Fruit fly (Drosophila melanogaster) whole organism, embryonic: ENCODE measurements around the gene CG46309.
A peak's percentile ranks its signal among the peaks of the same experiment; 100 is the strongest.

ENCODE experiments used
- Antp ChIP-seq: fragments of 200-800 bp; sonication (Bioruptor generic); optimal IDR thresholded peaks from 3 replicates; lab custom pipeline; 2016; ENCODE audit warnings: missing biosample characterization, missing genetic modification characterization
- Atf-2 ChIP-seq: fragments of 200-800 bp; sonication (Bioruptor generic); optimal IDR thresholded peaks from 2 replicates; lab custom pipeline; 2016; ENCODE audit warnings: missing biosample characterization, missing genetic modification characterization
- CG10147 ChIP-seq: fragments of 200-800 bp; sonication (Bioruptor generic); optimal IDR thresholded peaks from 2 replicates; lab custom pipeline; 2019; ENCODE audit warnings: missing biosample characterization, mild to moderate bottlenecking, missing genetic modification characterization, moderate library complexity
- CG11093 ChIP-seq: fragments of 200-800 bp; sonication (Bioruptor generic); IDR thresholded peaks from 3 replicates; pipeline ENCODE4 v1.3.6; 2022; ENCODE audit warnings: missing biosample characterization, missing genetic modification characterization
- CG12236 ChIP-seq: fragments of 200-800 bp; sonication (Bioruptor generic); optimal IDR thresholded peaks from 2 replicates; lab custom pipeline; 2016; ENCODE audit warnings: missing biosample characterization, missing genetic modification characterization
- CG15601 ChIP-seq: fragments of 200-800 bp; sonication (Bioruptor generic); optimal IDR thresholded peaks from 3 replicates; lab custom pipeline; 2019; ENCODE audit warnings: missing biosample characterization, mild to moderate bottlenecking, missing genetic modification characterization, moderate library complexity
- CG1647 ChIP-seq: fragments of 200-800 bp; sonication (Bioruptor generic); optimal IDR thresholded peaks from 3 replicates; lab custom pipeline; 2016; ENCODE audit warnings: missing biosample characterization, missing genetic modification characterization
- CG16863 ChIP-seq: fragments of 200-800 bp; sonication (Bioruptor generic); optimal IDR thresholded peaks from 3 replicates; lab custom pipeline; 2016; ENCODE audit warnings: missing biosample characterization, missing genetic modification characterization
- CG17568 ChIP-seq: fragments of 200-800 bp; sonication (Bioruptor generic); optimal IDR thresholded peaks from 2 replicates; lab custom pipeline; 2018; ENCODE audit warnings: missing biosample characterization, mild to moderate bottlenecking, missing genetic modification characterization, moderate library complexity
- CG2202 ChIP-seq: fragments of 200-800 bp; sonication (Bioruptor generic); optimal IDR thresholded peaks from 2 replicates; lab custom pipeline; 2018; ENCODE audit warnings: missing biosample characterization, mild to moderate bottlenecking, missing genetic modification characterization
- CG2712 ChIP-seq: fragments of 200-800 bp; optimal IDR thresholded peaks from 3 replicates; lab custom pipeline; 2019; ENCODE audit warnings: missing biosample characterization, mild to moderate bottlenecking, missing genetic modification characterization, moderate library complexity
- CG32767 ChIP-seq: fragments of 200-800 bp; sonication (Bioruptor generic); IDR thresholded peaks from 2 replicates; pipeline ENCODE4 v1.3.6; 2022; ENCODE audit warnings: missing biosample characterization, missing genetic modification characterization
- CG32772 ChIP-seq: fragments of 200-800 bp; sonication (Bioruptor generic); IDR thresholded peaks from 2 replicates; pipeline ENCODE4 v1.3.6; 2022; ENCODE audit warnings: missing biosample characterization, missing genetic modification characterization
- CG6654 ChIP-seq: fragments of 200-800 bp; sonication (Bioruptor generic); optimal IDR thresholded peaks from 2 replicates; lab custom pipeline; 2017; ENCODE audit warnings: missing biosample characterization, mild to moderate bottlenecking, missing genetic modification characterization
- CG7372 ChIP-seq: fragments of 200-800 bp; sonication (Bioruptor generic); IDR thresholded peaks from 2 replicates; pipeline ENCODE4 v1.3.6; 2022; ENCODE audit warnings: missing biosample characterization, missing genetic modification characterization
- CG8924 ChIP-seq: fragments of 200-800 bp; optimal IDR thresholded peaks from 3 replicates; lab custom pipeline; 2019; ENCODE audit warnings: missing biosample characterization, mild to moderate bottlenecking, missing genetic modification characterization, moderate library complexity
- CG8944 ChIP-seq: fragments of 200-800 bp; sonication (Bioruptor generic); optimal IDR thresholded peaks from 3 replicates; lab custom pipeline; 2016; ENCODE audit warnings: missing biosample characterization, missing genetic modification characterization
- CG9215 ChIP-seq: fragments of 200-800 bp; sonication (Bioruptor generic); IDR thresholded peaks from 2 replicates; pipeline ENCODE4 v1.3.6; 2022; ENCODE audit warnings: missing biosample characterization, missing genetic modification characterization
- CTCF ChIP-seq: fragments of 200-800 bp; sonication (Bioruptor generic); optimal IDR thresholded peaks from 2 replicates; lab custom pipeline; 2017; ENCODE audit warnings: missing biosample characterization, mild to moderate bottlenecking, missing genetic modification characterization, moderate library complexity
- D ChIP-seq, 2 experiments: fragments of 200-800 bp in 1 of 2; fragments of >200 bp in 1 of 2; sonication (Bioruptor generic) in 1 of 2; optimal IDR thresholded peaks; 2 replicates in 1 of 2; 3 replicates in 1 of 2; lab custom pipeline; 2017; ENCODE audit warnings: mild to moderate bottlenecking in 1 of 2, missing biosample characterization in 1 of 2, missing genetic modification characterization in 1 of 2, missing genetic modification reagents in 1 of 2
- HLH4C ChIP-seq: fragments of 200-800 bp; sonication (Bioruptor generic); IDR thresholded peaks from 3 replicates; pipeline ENCODE4 v1.3.6; 2022; ENCODE audit warnings: missing biosample characterization, missing genetic modification characterization; ENCODE audit not compliant: partially characterized antibody
- HLH54F ChIP-seq: fragments of 200-800 bp; sonication (Bioruptor generic); optimal IDR thresholded peaks from 3 replicates; lab custom pipeline; 2016; ENCODE audit warnings: missing biosample characterization, missing genetic modification characterization
- Hr78 ChIP-seq, 2 experiments: fragments of 200-800 bp in 1 of 2; fragments of >200 bp in 1 of 2; sonication (Bioruptor generic) in 1 of 2; optimal IDR thresholded peaks; 2 replicates each; lab custom pipeline; 2017 to 2019; ENCODE audit warnings: missing biosample characterization in 2 of 2, missing genetic modification characterization in 2 of 2, mild to moderate bottlenecking in 1 of 2, moderate library complexity in 1 of 2
- Hsf ChIP-seq: fragments of 200-800 bp; sonication (Bioruptor generic); optimal IDR thresholded peaks from 3 replicates; lab custom pipeline; 2016; ENCODE audit warnings: missing biosample characterization, missing genetic modification characterization
- Kr ChIP-seq: fragments of 200-800 bp; sonication (Bioruptor generic); optimal IDR thresholded peaks from 2 replicates; lab custom pipeline; 2017; ENCODE audit warnings: missing biosample characterization, mild to moderate bottlenecking, missing genetic modification characterization
- Lhr ChIP-seq: fragments of 200-800 bp; sonication (Bioruptor generic); optimal IDR thresholded peaks from 3 replicates; lab custom pipeline; 2017; ENCODE audit warnings: mild to moderate bottlenecking, missing biosample characterization, missing genetic modification reagents, missing genetic modification characterization
- Lim3 ChIP-seq: fragments of 200-800 bp; sonication (Bioruptor generic); IDR thresholded peaks from 2 replicates; pipeline ENCODE4 v1.3.6; 2022; ENCODE audit warnings: missing biosample characterization, missing genetic modification characterization
- MESR4 ChIP-seq: fragments of 200-800 bp; sonication (Bioruptor generic); optimal IDR thresholded peaks from 2 replicates; lab custom pipeline; 2018; ENCODE audit warnings: missing biosample characterization, mild to moderate bottlenecking, missing genetic modification characterization, moderate library complexity
- Sox100B ChIP-seq: fragments of 200-800 bp; sonication (Bioruptor generic); optimal IDR thresholded peaks from 3 replicates; lab custom pipeline; 2018; ENCODE audit warnings: missing biosample characterization, mild to moderate bottlenecking, missing genetic modification characterization
- Taf1 ChIP-seq: fragments of 200-800 bp; sonication (Bioruptor generic); IDR thresholded peaks from 2 replicates; pipeline ENCODE4 v1.3.6; 2022; ENCODE audit warnings: missing biosample characterization, missing genetic modification characterization
- ase ChIP-seq: fragments of 200-800 bp; sonication (Bioruptor generic); IDR thresholded peaks from 3 replicates; pipeline ENCODE4 v1.3.6; 2022; ENCODE audit warnings: missing biosample characterization, missing genetic modification characterization
- bbx ChIP-seq: fragments of 200-800 bp; sonication (Bioruptor generic); IDR thresholded peaks from 2 replicates; pipeline ENCODE4 v1.3.6; 2022; ENCODE audit warnings: missing biosample characterization, missing genetic modification characterization; ENCODE audit not compliant: partially characterized antibody
- br ChIP-seq: fragments of >200 bp; optimal IDR thresholded peaks from 2 replicates; lab custom pipeline; 2017
- chif ChIP-seq, 2 experiments: fragments of 200-800 bp; sonication (Bioruptor generic); optimal IDR thresholded peaks; 3 replicates each; lab custom pipeline; 2016; ENCODE audit warnings: missing biosample characterization in 2 of 2, missing genetic modification characterization in 2 of 2
- crp ChIP-seq, 2 experiments: fragments of 200-800 bp; sonication (Bioruptor generic); optimal IDR thresholded peaks; 2 replicates in 1 of 2; 3 replicates in 1 of 2; lab custom pipeline; 2017; ENCODE audit warnings: missing biosample characterization in 2 of 2, missing genetic modification characterization in 2 of 2, mild to moderate bottlenecking in 1 of 2, moderate library complexity in 1 of 2
- dati ChIP-seq: fragments of 200-800 bp; sonication (Bioruptor generic); IDR thresholded peaks from 2 replicates; pipeline ENCODE4 v1.3.6; 2022; ENCODE audit warnings: missing biosample characterization, missing genetic modification characterization
- gcm2 ChIP-seq: fragments of 200-800 bp; sonication (Bioruptor generic); optimal IDR thresholded peaks from 2 replicates; lab custom pipeline; 2016; ENCODE audit warnings: missing biosample characterization, missing genetic modification characterization
- grn ChIP-seq: fragments of 200-800 bp; sonication (Bioruptor generic); optimal IDR thresholded peaks from 3 replicates; lab custom pipeline; 2017; ENCODE audit warnings: missing biosample characterization, missing genetic modification characterization
- gsb ChIP-seq: fragments of 200-800 bp; sonication (Bioruptor generic); IDR thresholded peaks from 2 replicates; pipeline ENCODE4 v1.3.6; 2022; ENCODE audit warnings: missing biosample characterization, missing genetic modification characterization
- ind ChIP-seq: fragments of 200-800 bp; sonication (Bioruptor generic); optimal IDR thresholded peaks from 3 replicates; lab custom pipeline; 2016; ENCODE audit warnings: missing biosample characterization, missing genetic modification characterization
- jigr1 ChIP-seq: fragments of 200-800 bp; sonication (Bioruptor generic); IDR thresholded peaks from 3 replicates; pipeline ENCODE4 v1.3.6; 2022; ENCODE audit warnings: missing biosample characterization, missing genetic modification characterization
- lola ChIP-seq, 3 experiments: fragments of >200 bp in 2 of 3; fragments of 200-800 bp in 1 of 3; sonication (Bioruptor generic) in 1 of 3; optimal IDR thresholded peaks; 2 replicates each; lab custom pipeline; 2017 to 2019; ENCODE audit warnings: missing biosample characterization in 3 of 3, missing genetic modification characterization in 3 of 3, mild to moderate bottlenecking in 1 of 3, moderate library complexity in 1 of 3
- nom ChIP-seq: fragments of 200-800 bp; sonication (Bioruptor generic); optimal IDR thresholded peaks from 2 replicates; lab custom pipeline; 2017; ENCODE audit warnings: missing biosample characterization, missing genetic modification characterization, mild to moderate bottlenecking, moderate library complexity, missing genetic modification reagents
- onecut ChIP-seq: fragments of 200-800 bp; sonication (Bioruptor generic); IDR thresholded peaks from 2 replicates; pipeline ENCODE4 v1.3.6; 2022; ENCODE audit warnings: missing biosample characterization, missing genetic modification characterization
- pho ChIP-seq: fragments of 200-800 bp; sonication (Bioruptor generic); optimal IDR thresholded peaks from 2 replicates; lab custom pipeline; 2016; ENCODE audit warnings: missing biosample characterization, missing genetic modification characterization
- pzg ChIP-seq: fragments of 200-800 bp; sonication (Bioruptor generic); optimal IDR thresholded peaks from 3 replicates; lab custom pipeline; 2018; ENCODE audit warnings: missing biosample characterization, mild to moderate bottlenecking, missing genetic modification characterization, moderate library complexity
- tin ChIP-seq: fragments of 200-800 bp; sonication (Bioruptor generic); optimal IDR thresholded peaks from 3 replicates; lab custom pipeline; 2016; ENCODE audit warnings: missing biosample characterization, missing genetic modification characterization
- tna ChIP-seq: fragments of 200-800 bp; sonication (Bioruptor generic); IDR thresholded peaks from 2 replicates; pipeline ENCODE4 v1.3.6; 2022; ENCODE audit warnings: missing biosample characterization, missing genetic modification characterization; ENCODE audit not compliant: partially characterized antibody
- vfl ChIP-seq: fragments of 200-800 bp; sonication (Bioruptor generic); optimal IDR thresholded peaks from 2 replicates; lab custom pipeline; 2016; ENCODE audit warnings: missing biosample characterization, missing genetic modification characterization
- vnd ChIP-seq: fragments of 200-800 bp; sonication (Bioruptor generic); IDR thresholded peaks from 3 replicates; pipeline ENCODE4 v1.3.6; 2022; ENCODE audit warnings: missing biosample characterization, missing genetic modification characterization; ENCODE audit not compliant: partially characterized antibody
- zen ChIP-seq: fragments of 200-800 bp; sonication (Bioruptor generic); optimal IDR thresholded peaks from 3 replicates; lab custom pipeline; 2018; ENCODE audit warnings: missing biosample characterization, mild to moderate bottlenecking, missing genetic modification characterization, moderate library complexity

CG46309 gene

DNA sequence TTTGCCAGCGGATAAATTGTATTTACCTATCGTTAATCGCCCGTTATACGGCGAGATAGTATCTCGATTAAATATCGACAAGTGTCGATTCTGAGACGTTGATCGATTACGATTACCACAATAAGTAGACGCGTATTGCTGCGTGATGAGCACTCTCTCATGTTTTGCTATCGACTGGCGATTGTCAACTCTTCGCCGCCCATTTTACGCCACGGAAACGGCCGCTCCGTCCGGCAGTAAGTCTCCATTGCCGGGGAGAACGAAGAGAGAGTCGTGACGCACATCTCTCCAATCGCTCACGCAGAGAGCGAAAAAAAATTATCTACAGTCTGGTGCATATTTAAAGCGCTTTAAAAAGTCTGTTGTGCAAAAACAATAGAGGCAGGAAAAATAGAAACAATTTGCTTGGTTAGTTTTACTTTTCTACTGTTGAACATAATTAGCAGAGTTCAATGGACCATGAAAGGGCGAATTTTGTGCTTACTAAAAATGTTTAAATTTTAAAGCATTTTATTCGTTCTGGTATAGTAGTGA is at the start of gene CG46309 (continued):
- TF ChIP-seq CG2712 (tag; lab: Kevin White, UChicago) (no peak), CG2202 (tag; lab: Kevin White, UChicago) (no peak), ind (GFP tag; lab: Kevin White, UChicago) (peak; percentile 35), tna (GFP tag; lab: Robert Waterston, UW) (peak; percentile 99), gsb (GFP tag; lab: Robert Waterston, UW) (no peak), HLH54F (GFP tag; lab: Kevin White, UChicago) (peak; percentile 44), bbx (GFP tag; lab: Robert Waterston, UW) (peak; percentile 94), Antp (GFP tag; lab: Kevin White, UChicago) (no peak), Hr78 (GFP tag; optimal IDR thresholded peaks at IDR 0.05; lab: Kevin White, UChicago) (no peak), Sox100B (peak; percentile 33), pzg (GFP tag; lab: Kevin White, UChicago) (peak; percentile 25), grn (GFP tag; lab: Kevin White, UChicago) (peak; percentile 79), CG10147 (no peak), CG12236 (GFP tag; lab: Kevin White, UChicago) (no peak), chif (GFP tag; optimal IDR thresholded peaks at IDR 0.05; lab: Kevin White, UChicago) (peak in 1 of 2 experiments; percentile 42), CG8944 (GFP tag; lab: Kevin White, UChicago) (no peak), Taf1 (GFP tag; lab: Robert Waterston, UW) (peak; percentile 30; the same call in 1 of the 2 replicates), CG15601 (tag; lab: Kevin White, UChicago) (no peak), CG16863 (GFP tag; lab: Kevin White, UChicago) (peak; percentile 15), lola (GFP tag; optimal IDR thresholded peaks at IDR 0.05; lab: Kevin White, UChicago) (no peak), CG9215 (GFP tag; lab: Robert Waterston, UW) (no peak), CTCF (GFP tag; lab: Kevin White, UChicago) (no peak), vfl (GFP tag; lab: Kevin White, UChicago) (peak; percentile 45), HLH4C (peak; percentile 99), Hsf (GFP tag; lab: Kevin White, UChicago) (no peak), onecut (GFP tag; lab: Robert Waterston, UW) (no peak), crp (GFP tag; optimal IDR thresholded peaks at IDR 0.05; lab: Kevin White, UChicago) (no peak), CG6654 (GFP tag; lab: Kevin White, UChicago) (no peak), tin (peak; percentile 4), br (lab: Kevin White, UChicago) (no peak), CG17568 (peak; percentile 70), gcm2 (no peak), CG11093 (GFP tag; lab: Robert Waterston, UW) (no peak), CG8924 (tag; lab: Kevin White, UChicago) (peak; percentile 64), pho (GFP tag; lab: Kevin White, UChicago) (peak; percentile 48), CG32767 (no peak), Lim3 (GFP tag; lab: Robert Waterston, UW) (no peak), ase (GFP tag; lab: Robert Waterston, UW) (no peak), nom (GFP tag; lab: Kevin White, UChicago) (peak; percentile 17), dati (GFP tag; lab: Robert Waterston, UW) (no peak), CG1647 (no peak), MESR4 (GFP tag; lab: Kevin White, UChicago) (no peak), zen (tag; lab: Kevin White, UChicago) (no peak), Kr (no peak), CG32772 (no peak), Atf-2 (GFP tag; lab: Kevin White, UChicago) (no peak), vnd (GFP tag; lab: Robert Waterston, UW) (peak; percentile 87; the same call in 2 of the 3 replicates), jigr1 (GFP tag; lab: Robert Waterston, UW) (no peak), D (optimal IDR thresholded peaks at IDR 0.05; lab: Kevin White, UChicago) (no peak), D (GFP tag; optimal IDR thresholded peaks at IDR 0.05; lab: Kevin White, UChicago) (no peak), CG7372 (GFP tag; lab: Robert Waterston, UW) (no peak), Lhr (no peak)
